Fruit fly (Drosophila melanogaster) whole organism, embryonic: Measurements from ENCODE around the gene CG31431.

Experiments
- Atf6 ChIP-seq: fragments of 200-800 bp; sonication (Bioruptor generic); IDR thresholded peaks from 2 replicates; pipeline ENCODE4 v1.3.6; 2022; ENCODE audit warnings: missing biosample characterization, missing genetic modification characterization
- BEAF-32 ChIP-seq: fragments of 200-800 bp; sonication (Bioruptor generic); optimal IDR thresholded peaks from 3 replicates; lab custom pipeline; 2017; ENCODE audit warnings: missing biosample characterization, missing genetic modification characterization, mild to moderate bottlenecking, moderate library complexity, missing genetic modification reagents
- Bdp1 ChIP-seq: fragments of 200-800 bp; sonication (Bioruptor generic); optimal IDR thresholded peaks from 3 replicates; lab custom pipeline; 2016; ENCODE audit warnings: missing biosample characterization, missing genetic modification characterization
- C15 ChIP-seq: fragments of 200-800 bp; sonication (Bioruptor generic); IDR thresholded peaks from 3 replicates; pipeline ENCODE4 v1.3.6; 2022; ENCODE audit warnings: missing biosample characterization, missing genetic modification characterization
- CG10543 ChIP-seq: fragments of 200-800 bp; sonication (Bioruptor generic); optimal IDR thresholded peaks from 3 replicates; lab custom pipeline; 2017; ENCODE audit warnings: missing biosample characterization, mild to moderate bottlenecking, missing genetic modification characterization, moderate library complexity
- CG11723 ChIP-seq: fragments of 200-800 bp; sonication (Bioruptor generic); optimal IDR thresholded peaks from 2 replicates; lab custom pipeline; 2017; ENCODE audit warnings: missing biosample characterization, mild to moderate bottlenecking, missing genetic modification characterization
- CG13775 ChIP-seq: fragments of 200-800 bp; sonication (Bioruptor generic); optimal IDR thresholded peaks from 3 replicates; lab custom pipeline; 2017; ENCODE audit warnings: missing biosample characterization, mild to moderate bottlenecking, missing genetic modification characterization
- CG15073 ChIP-seq: fragments of 200-800 bp; sonication (Bioruptor generic); optimal IDR thresholded peaks from 2 replicates; lab custom pipeline; 2016; ENCODE audit warnings: missing biosample characterization, missing genetic modification characterization
- CG16815 ChIP-seq: fragments of 200-800 bp; sonication (Bioruptor generic); optimal IDR thresholded peaks from 3 replicates; lab custom pipeline; 2017; ENCODE audit warnings: missing biosample characterization, mild to moderate bottlenecking, missing genetic modification characterization
- CG17359 ChIP-seq: fragments of 200-800 bp; sonication (Bioruptor generic); optimal IDR thresholded peaks from 3 replicates; lab custom pipeline; 2018; ENCODE audit warnings: missing biosample characterization, mild to moderate bottlenecking, missing genetic modification characterization, moderate library complexity
- CG2116 ChIP-seq: fragments of 200-800 bp; sonication (Bioruptor generic); optimal IDR thresholded peaks from 3 replicates; lab custom pipeline; 2018; ENCODE audit warnings: missing biosample characterization, mild to moderate bottlenecking, missing genetic modification characterization
- CG2712 ChIP-seq: fragments of 200-800 bp; optimal IDR thresholded peaks from 3 replicates; lab custom pipeline; 2019; ENCODE audit warnings: missing biosample characterization, mild to moderate bottlenecking, missing genetic modification characterization, moderate library complexity
- CG2875 ChIP-seq: fragments of 200-800 bp; sonication (Bioruptor generic); optimal IDR thresholded peaks from 2 replicates; lab custom pipeline; 2017; ENCODE audit warnings: missing biosample characterization, mild to moderate bottlenecking, missing genetic modification characterization, missing genetic modification reagents
- CG2889 ChIP-seq: fragments of 200-800 bp; sonication (Bioruptor generic); IDR thresholded peaks from 3 replicates; pipeline ENCODE4 v1.3.6; 2022; ENCODE audit warnings: missing biosample characterization, missing genetic modification characterization
- CG31388 ChIP-seq: fragments of 200-800 bp; sonication (Bioruptor generic); optimal IDR thresholded peaks from 2 replicates; lab custom pipeline; 2016; ENCODE audit warnings: missing biosample characterization, missing genetic modification characterization
- CG32767 ChIP-seq: fragments of 200-800 bp; sonication (Bioruptor generic); IDR thresholded peaks from 2 replicates; pipeline ENCODE4 v1.3.6; 2022; ENCODE audit warnings: missing biosample characterization, missing genetic modification characterization
- CG3995 ChIP-seq: fragments of 200-800 bp; sonication (Bioruptor generic); optimal IDR thresholded peaks from 3 replicates; lab custom pipeline; 2016; ENCODE audit warnings: missing biosample characterization, missing genetic modification characterization
- CG4282 ChIP-seq: fragments of 200-800 bp; sonication (Bioruptor generic); optimal IDR thresholded peaks from 2 replicates; lab custom pipeline; 2016; ENCODE audit warnings: missing biosample characterization, missing genetic modification characterization
- CG4424 ChIP-seq: fragments of 200-800 bp; sonication (Bioruptor generic); optimal IDR thresholded peaks from 3 replicates; lab custom pipeline; 2016; ENCODE audit warnings: missing biosample characterization, missing genetic modification characterization
- CG8478 ChIP-seq: fragments of >200 bp; optimal IDR thresholded peaks from 2 replicates; lab custom pipeline; 2018
- CG8765 ChIP-seq: fragments of 200-800 bp; sonication (Bioruptor generic); IDR thresholded peaks from 2 replicates; pipeline ENCODE4 v1.3.6; 2022; ENCODE audit warnings: missing biosample characterization, missing genetic modification characterization
- Ets65A ChIP-seq: fragments of 200-800 bp; sonication (Bioruptor generic); peaks from one replicate; lab custom pipeline; 2016; ENCODE audit warnings: missing biosample characterization, missing genetic modification characterization
- Gug ChIP-seq: fragments of 200-800 bp; sonication (Bioruptor generic); IDR thresholded peaks from 4 replicates; pipeline ENCODE4 v1.3.6; 2022; ENCODE audit warnings: missing biosample characterization, missing genetic modification characterization
- HLH3B ChIP-seq: fragments of 200-800 bp; sonication (Bioruptor generic); IDR thresholded peaks from 2 replicates; pipeline ENCODE4 v1.3.6; 2022; ENCODE audit warnings: missing biosample characterization, missing genetic modification characterization
- Hr39 ChIP-seq: fragments of >200 bp; optimal IDR thresholded peaks from 2 replicates; lab custom pipeline; 2017
- MTF-1 ChIP-seq: fragments of 200-800 bp; sonication (Bioruptor generic); optimal IDR thresholded peaks from 2 replicates; lab custom pipeline; 2018; ENCODE audit warnings: missing biosample characterization, mild to moderate bottlenecking, missing genetic modification characterization, borderline replicate concordance
- NFAT ChIP-seq: fragments of 200-800 bp; sonication (Bioruptor generic); IDR thresholded peaks from 2 replicates; pipeline ENCODE4 v1.3.6; 2022; ENCODE audit warnings: missing biosample characterization, missing genetic modification characterization
- Nf-YA ChIP-seq: fragments of 200-800 bp; sonication (Bioruptor generic); IDR thresholded peaks from 2 replicates; pipeline ENCODE4 v1.3.6; 2022; ENCODE audit warnings: missing biosample characterization, missing genetic modification characterization
- Nf-YB ChIP-seq: fragments of 200-800 bp; sonication (Bioruptor generic); optimal IDR thresholded peaks from 3 replicates; lab custom pipeline; 2019; ENCODE audit warnings: missing biosample characterization, mild to moderate bottlenecking, missing genetic modification characterization, moderate library complexity
- Pdp1 ChIP-seq, 2 experiments: fragments of 200-800 bp; sonication (Bioruptor generic); optimal IDR thresholded peaks; 3 replicates each; lab custom pipeline; 2016; ENCODE audit warnings: missing biosample characterization in 2 of 2, missing genetic modification characterization in 2 of 2, mild to moderate bottlenecking in 1 of 2, moderate library complexity in 1 of 2
- Ravus ChIP-seq: fragments of 200-800 bp; sonication (Bioruptor generic); IDR thresholded peaks from 2 replicates; pipeline ENCODE4 v1.3.6; 2022; ENCODE audit warnings: missing biosample characterization, missing genetic modification characterization
- Trl ChIP-seq, 3 experiments: fragments of >200 bp in 2 of 3; fragments of 200-800 bp in 1 of 3; sonication (Bioruptor generic) in 1 of 3; optimal IDR thresholded peaks; 2 replicates in 1 of 3; 3 replicates in 2 of 3; lab custom pipeline; 2016 to 2017; ENCODE audit warnings: missing biosample characterization in 1 of 3, missing genetic modification characterization in 1 of 3
- Xrp1 ChIP-seq: fragments of 200-800 bp; sonication (Bioruptor generic); IDR thresholded peaks from 2 replicates; pipeline ENCODE4 v1.3.6; 2022; ENCODE audit warnings: missing biosample characterization, missing genetic modification characterization
- dmrt99B ChIP-seq: fragments of 200-800 bp; sonication (Bioruptor generic); optimal IDR thresholded peaks from 2 replicates; lab custom pipeline; 2018; ENCODE audit warnings: missing biosample characterization, mild to moderate bottlenecking, missing genetic modification characterization, moderate library complexity
- dpn ChIP-seq, 2 experiments: fragments of 200-800 bp; sonication (Bioruptor generic); optimal IDR thresholded peaks; 3 replicates each; lab custom pipeline; 2016; ENCODE audit warnings: missing biosample characterization in 2 of 2, missing genetic modification characterization in 2 of 2
- ewg ChIP-seq: fragments of 200-800 bp; sonication (Bioruptor generic); optimal IDR thresholded peaks from 3 replicates; lab custom pipeline; 2017; ENCODE audit warnings: mild to moderate bottlenecking, missing biosample characterization, missing genetic modification reagents, missing genetic modification characterization
- gcm2 ChIP-seq: fragments of 200-800 bp; sonication (Bioruptor generic); optimal IDR thresholded peaks from 2 replicates; lab custom pipeline; 2016; ENCODE audit warnings: missing biosample characterization, missing genetic modification characterization
- hb ChIP-seq: fragments of 200-800 bp; sonication (Bioruptor generic); IDR thresholded peaks from 3 replicates; pipeline ENCODE4 v1.3.6; 2022; ENCODE audit warnings: missing biosample characterization, missing genetic modification characterization; ENCODE audit not compliant: partially characterized antibody
- jing ChIP-seq: fragments of 200-800 bp; sonication (Bioruptor generic); optimal IDR thresholded peaks from 2 replicates; lab custom pipeline; 2018; ENCODE audit warnings: missing biosample characterization, mild to moderate bottlenecking, missing genetic modification characterization
- kay ChIP-seq: fragments of 200-800 bp; sonication (Bioruptor generic); optimal IDR thresholded peaks from 2 replicates; lab custom pipeline; 2016; ENCODE audit warnings: missing biosample characterization, missing genetic modification characterization
- klu ChIP-seq: fragments of 200-800 bp; sonication (Bioruptor generic); IDR thresholded peaks from 2 replicates; pipeline ENCODE4 v1.3.6; 2022; ENCODE audit warnings: missing biosample characterization, missing genetic modification characterization
- lola ChIP-seq, 3 experiments: fragments of >200 bp in 2 of 3; fragments of 200-800 bp in 1 of 3; sonication (Bioruptor generic) in 1 of 3; optimal IDR thresholded peaks; 2 replicates each; lab custom pipeline; 2017 to 2019; ENCODE audit warnings: missing biosample characterization in 3 of 3, missing genetic modification characterization in 3 of 3, mild to moderate bottlenecking in 1 of 3, moderate library complexity in 1 of 3
- onecut ChIP-seq: fragments of 200-800 bp; sonication (Bioruptor generic); IDR thresholded peaks from 2 replicates; pipeline ENCODE4 v1.3.6; 2022; ENCODE audit warnings: missing biosample characterization, missing genetic modification characterization
- pfk ChIP-seq: fragments of 200-800 bp; sonication (Bioruptor generic); optimal IDR thresholded peaks from 2 replicates; lab custom pipeline; 2018; ENCODE audit warnings: missing biosample characterization, mild to moderate bottlenecking, missing genetic modification characterization, moderate library complexity
- row ChIP-seq: fragments of 200-800 bp; sonication (Bioruptor generic); IDR thresholded peaks from 3 replicates; pipeline ENCODE4 v1.3.6; 2022; ENCODE audit warnings: missing biosample characterization, missing genetic modification characterization
- sisA ChIP-seq: fragments of 200-800 bp; sonication (Bioruptor generic); IDR thresholded peaks from 2 replicates; pipeline ENCODE4 v1.3.6; 2022; ENCODE audit warnings: missing biosample characterization, missing genetic modification characterization
- tgo ChIP-seq: fragments of 200-800 bp; sonication (Bioruptor generic); IDR thresholded peaks from 3 replicates; pipeline ENCODE4 v1.3.6; 2022; ENCODE audit warnings: missing biosample characterization, missing genetic modification characterization
- trh ChIP-seq: fragments of 200-800 bp; sonication (Bioruptor generic); optimal IDR thresholded peaks from 2 replicates; lab custom pipeline; 2016; ENCODE audit warnings: missing biosample characterization, missing genetic modification characterization
- unc-4 ChIP-seq: fragments of 200-800 bp; sonication (Bioruptor generic); IDR thresholded peaks from 2 replicates; pipeline ENCODE4 v1.3.6; 2022; ENCODE audit warnings: missing biosample characterization, missing genetic modification characterization; ENCODE audit not compliant: partially characterized antibody
- wdn ChIP-seq: fragments of 200-800 bp; sonication (Bioruptor generic); IDR thresholded peaks from 2 replicates; pipeline ENCODE4 v1.3.6; 2022; ENCODE audit warnings: missing biosample characterization, missing genetic modification characterization
- z ChIP-seq: fragments of 200-800 bp; sonication (Bioruptor generic); IDR thresholded peaks from 3 replicates; pipeline ENCODE4 v1.3.6; 2022; ENCODE audit warnings: missing biosample characterization, missing genetic modification characterization

CG31431 gene

DNA sequence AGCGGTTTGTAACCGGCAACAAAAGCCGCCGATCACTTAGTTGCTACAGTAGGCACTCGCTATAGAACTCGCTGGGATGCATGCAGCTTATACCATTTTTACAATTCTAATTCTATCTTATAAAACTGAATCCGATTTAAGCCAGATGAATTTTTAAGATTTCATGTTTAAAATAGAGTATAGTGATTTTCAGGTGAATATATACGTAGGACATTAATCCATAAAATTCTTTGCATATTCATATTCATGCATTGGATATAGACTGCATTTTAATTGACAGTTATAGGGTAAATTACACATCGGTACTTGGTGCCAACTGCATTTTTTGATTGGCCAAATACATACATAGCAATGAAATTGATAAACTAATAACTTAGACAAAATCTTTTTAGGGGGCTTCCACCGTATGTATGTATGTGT, 17.1 kb downstream of the CG31431 start (continued):
- TF ChIP-seq wdn (GFP tag; lab: Robert Waterston, UW) (no peak), CG11723 (no peak), CG2889 (GFP tag; lab: Robert Waterston, UW) (no peak), trh (no peak), Nf-YA (GFP tag; lab: Robert Waterston, UW) (0 out of 2 replicates have a peak, but pooled peaks have one; percentile 23), CG3995 (GFP tag; lab: Kevin White, UChicago) (no peak), CG2712 (tag; lab: Kevin White, UChicago) (peak; percentile 71), CG2116 (GFP tag; lab: Kevin White, UChicago) (no peak), CG15073 (GFP tag; lab: Kevin White, UChicago) (no peak), sisA (GFP tag; lab: Robert Waterston, UW) (peak; percentile 51; the same call in 1 of the 2 replicates), MTF-1 (no peak), lola (GFP tag; optimal IDR thresholded peaks at IDR 0.05; lab: Kevin White, UChicago) (peak in 1 of 3 experiments; percentile 56), ewg (no peak), gcm2 (no peak), CG8765 (GFP tag; lab: Robert Waterston, UW) (no peak), hb (no peak), Bdp1 (GFP tag; lab: Kevin White, UChicago) (no peak), z (0 out of 3 replicates have a peak, but pooled peaks have one; percentile 11), CG13775 (GFP tag; lab: Kevin White, UChicago) (peak; percentile 10), Hr39 (lab: Kevin White, UChicago) (no peak), unc-4 (GFP tag; lab: Robert Waterston, UW) (no peak), Ravus (GFP tag; lab: Robert Waterston, UW) (no peak), onecut (GFP tag; lab: Robert Waterston, UW) (0 out of 2 replicates have a peak, but pooled peaks have one; percentile 24), Xrp1 (GFP tag; lab: Robert Waterston, UW) (0 out of 2 replicates have a peak, but pooled peaks have one; percentile 42), Nf-YB (no peak), Ets65A (GFP tag; lab: Kevin White, UChicago) (peak; percentile 57), jing (no peak), kay (peak; percentile 35), CG2875 (GFP tag; lab: Kevin White, UChicago) (peak; percentile 24), dpn (GFP tag; optimal IDR thresholded peaks at IDR 0.05; lab: Kevin White, UChicago) (no peak), C15 (GFP tag; lab: Robert Waterston, UW) (no peak), CG31388 (GFP tag; lab: Kevin White, UChicago) (no peak), Gug (peak; percentile 71), NFAT (GFP tag; lab: Robert Waterston, UW) (no peak; the same call in 1 of the 2 replicates), Atf6 (GFP tag; lab: Robert Waterston, UW) (peak; percentile 31; the same call in 1 of the 2 replicates), BEAF-32 (GFP tag; lab: Kevin White, UChicago) (no peak), CG17359 (peak; percentile 45), pfk (GFP tag; lab: Kevin White, UChicago) (no peak), HLH3B (GFP tag; lab: Robert Waterston, UW) (peak; percentile 42; the same call in 1 of the 2 replicates), row (peak; percentile 66), CG10543 (GFP tag; lab: Kevin White, UChicago) (no peak), CG4282 (GFP tag; lab: Kevin White, UChicago) (no peak), CG32767 (no peak), CG16815 (GFP tag; lab: Kevin White, UChicago) (peak; percentile 32), Trl (optimal IDR thresholded peaks at IDR 0.05; lab: Kevin White, UChicago) (no peak), Trl (GFP tag; optimal IDR thresholded peaks at IDR 0.05; lab: Kevin White, UChicago) (no peak), dmrt99B (tag; lab: Kevin White, UChicago) (no peak), CG8478 (no peak), Pdp1 (GFP tag; optimal IDR thresholded peaks at IDR 0.05; lab: Kevin White, UChicago) (peak; percentile 33 to 37), klu (GFP tag; lab: Robert Waterston, UW) (no peak), tgo (peak; percentile 36; the same call in 1 of the 3 replicates), CG4424 (peak; percentile 30)
